Worm (Caenorhabditis elegans) whole organism, early embryonic: ENCODE measurements around the gene col-92.

Experiments used
- B0310.2 ChIP-seq: sonication (generic microtip); optimal IDR thresholded peaks from 2 replicates; lab custom pipeline; 2016; ENCODE audit warnings: mild to moderate bottlenecking, missing genetic modification characterization, missing compliant biosample characterization
- F13C5.2 ChIP-seq: sonication (generic microtip); optimal IDR thresholded peaks from 2 replicates; lab custom pipeline; 2017; ENCODE audit warnings: mild to moderate bottlenecking, missing genetic modification characterization, inconsistent platforms, missing compliant biosample characterization
- aly-1 ChIP-seq: sonication (generic microtip); optimal IDR thresholded peaks from 2 replicates; lab custom pipeline; 2016; ENCODE audit warnings: missing genetic modification characterization, missing compliant biosample characterization
- ama-1 ChIP-seq: fragments of 150-350 bp; optimal IDR thresholded peaks from 2 replicates; lab custom pipeline; 2014
- ceh-13 ChIP-seq: fragments of 200-800 bp; sonication (Bioruptor generic); optimal IDR thresholded peaks from 2 replicates; lab custom pipeline; 2018; ENCODE audit warnings: mild to moderate bottlenecking, missing genetic modification characterization, missing compliant biosample characterization
- ets-7 ChIP-seq: sonication (generic microtip); optimal IDR thresholded peaks from 2 replicates; lab custom pipeline; 2016; ENCODE audit warnings: missing genotype, missing genetic modification characterization, missing compliant biosample characterization
- flt-1 ChIP-seq: fragments of 200-800 bp; sonication (Bioruptor generic); IDR thresholded peaks from 2 replicates; pipeline ENCODE4 v1.3.6; 2022; ENCODE audit warnings: missing genetic modification characterization, missing compliant biosample characterization
- hmbx-1 ChIP-seq: sonication (generic microtip); optimal IDR thresholded peaks from 2 replicates; lab custom pipeline; 2016; ENCODE audit warnings: mild to moderate bottlenecking, missing genetic modification characterization, missing compliant biosample characterization
- hmg-4 ChIP-seq: fragments of 200-800 bp; sonication (Bioruptor generic); optimal IDR thresholded peaks from 2 replicates; lab custom pipeline; 2018; ENCODE audit warnings: mild to moderate bottlenecking, missing genetic modification characterization, missing compliant biosample characterization
- hnd-1 ChIP-seq: sonication (generic microtip); optimal IDR thresholded peaks from 2 replicates; lab custom pipeline; 2016; ENCODE audit warnings: missing genetic modification characterization, missing compliant biosample characterization
- scrt-1 ChIP-seq: fragments of 200-800 bp; sonication (Bioruptor generic); IDR thresholded peaks from 2 replicates; pipeline ENCODE4 v1.3.6; 2022; ENCODE audit warnings: missing genetic modification characterization, missing compliant biosample characterization
- sea-1 ChIP-seq: fragments of 200-800 bp; sonication (Bioruptor generic); conservative IDR thresholded peaks from 2 replicates; pipeline ENCODE4 v1.3.6; 2022; ENCODE audit warnings: missing genetic modification characterization, missing compliant biosample characterization
- tra-4 ChIP-seq: sonication (generic microtip); optimal IDR thresholded peaks from 2 replicates; lab custom pipeline; 2017; ENCODE audit warnings: missing genetic modification characterization, missing compliant biosample characterization

- TF ChIP-seq ets-7 (tag; lab: Kevin White, UChicago) (no peak), ceh-13 (GFP tag; lab: Kevin White, UChicago) (no peak), aly-1 (tag; lab: Kevin White, UChicago) (no peak), ama-1 (lab: Kevin White, UChicago) (no peak), scrt-1 (no peak), sea-1 (GFP tag; lab: Robert Waterston, UW) (no peak), hmg-4 (no peak), hmbx-1 (tag; lab: Kevin White, UChicago) (no peak), F13C5.2 (tag; lab: Kevin White, UChicago) (no peak), hnd-1 (tag; lab: Kevin White, UChicago) (no peak), flt-1 (GFP tag; lab: Robert Waterston, UW) (no peak), tra-4 (tag; lab: Kevin White, UChicago) (no peak), B0310.2 (tag; lab: Kevin White, UChicago) (no peak)
Observed at ce11 chrIII:10933331-10933730, 49.7 kb downstream of the col-92 start, which contains the start of gene M142.8.
